Fruit fly (Drosophila melanogaster): ENCODE results near the gene Cyp6d5.

Gene Cyp6d5

dm6 chr3R:14028873-14029369 is at the start of gene Cyp6d5:
TSS of gene Cyp6d5 (plus strand) at chr3R:14029228.
- TF ChIP-seq h (optimal IDR thresholded peaks at IDR 0.05) (no peak), ttk (optimal IDR thresholded peaks at IDR 0.05) (no peak), Myc (optimal IDR thresholded peaks at IDR 0.05) (no peak), insv (optimal IDR thresholded peaks at IDR 0.05) (no peak), Sin3A (optimal IDR thresholded peaks at IDR 0.05) (no peak)

dm6 chr3R:13980956-13981355 is 48.1 kb upstream of the Cyp6d5 start:
- no peak for TF ChIP-seq psq (optimal IDR thresholded peaks at IDR 0.05)
- no peak for TF ChIP-seq ttk (optimal IDR thresholded peaks at IDR 0.05)
- no peak for TF ChIP-seq Myc (optimal IDR thresholded peaks at IDR 0.05)
- TF ChIP-seq Sin3A (optimal IDR thresholded peaks at IDR 0.05): no peak
- no peak for TF ChIP-seq h (optimal IDR thresholded peaks at IDR 0.05)
- no peak for TF ChIP-seq insv (optimal IDR thresholded peaks at IDR 0.05)

dm6 chr3R:13981584-13981983 is 47.4 kb upstream of the Cyp6d5 start:
- TF ChIP-seq Sin3A (optimal IDR thresholded peaks at IDR 0.05) (no peak), insv (optimal IDR thresholded peaks at IDR 0.05) (no peak), h (optimal IDR thresholded peaks at IDR 0.05) (no peak), psq (optimal IDR thresholded peaks at IDR 0.05) (no peak), ttk (optimal IDR thresholded peaks at IDR 0.05) (no peak), Myc (optimal IDR thresholded peaks at IDR 0.05) (no peak)

dm6 chr3R:13982298-13982846 is 46.7 kb upstream of the Cyp6d5 start:
- TF ChIP-seq insv (optimal IDR thresholded peaks at IDR 0.05) (no peak), h (optimal IDR thresholded peaks at IDR 0.05) (no peak), Myc (optimal IDR thresholded peaks at IDR 0.05) (no peak), ttk (optimal IDR thresholded peaks at IDR 0.05) (no peak), psq (optimal IDR thresholded peaks at IDR 0.05) (no peak), Sin3A (optimal IDR thresholded peaks at IDR 0.05) (no peak)

- no peak for TF ChIP-seq insv (optimal IDR thresholded peaks at IDR 0.05)
- no peak for TF ChIP-seq ttk (optimal IDR thresholded peaks at IDR 0.05)
- no peak for TF ChIP-seq Myc (optimal IDR thresholded peaks at IDR 0.05)
- no peak for TF ChIP-seq h (optimal IDR thresholded peaks at IDR 0.05)
- TF ChIP-seq psq (optimal IDR thresholded peaks at IDR 0.05): no peak
- no peak for TF ChIP-seq Sin3A (optimal IDR thresholded peaks at IDR 0.05)
Observed at dm6 chr3R:13983272-13984032, 45.6 kb upstream of the Cyp6d5 start.

dm6 chr3R:13984922-13985581 is 44.0 kb upstream of the Cyp6d5 start:
- TF ChIP-seq psq (optimal IDR thresholded peaks at IDR 0.05) (no peak), Myc (optimal IDR thresholded peaks at IDR 0.05) (no peak), h (optimal IDR thresholded peaks at IDR 0.05) (no peak), Sin3A (optimal IDR thresholded peaks at IDR 0.05) (no peak), insv (optimal IDR thresholded peaks at IDR 0.05) (no peak), ttk (optimal IDR thresholded peaks at IDR 0.05) (no peak)

dm6 chr3R:13986648-13987047 is 42.4 kb upstream of the Cyp6d5 start:
- TF ChIP-seq psq (optimal IDR thresholded peaks at IDR 0.05): no peak
- no peak for TF ChIP-seq Sin3A (optimal IDR thresholded peaks at IDR 0.05)
- TF ChIP-seq ttk (optimal IDR thresholded peaks at IDR 0.05): no peak
- no peak for TF ChIP-seq insv (optimal IDR thresholded peaks at IDR 0.05)
- TF ChIP-seq Myc (optimal IDR thresholded peaks at IDR 0.05): no peak

dm6 chr3R:13988923-13989436 is 40.0 kb upstream of the Cyp6d5 start:
- TF ChIP-seq Sin3A (optimal IDR thresholded peaks at IDR 0.05) (no peak), h (optimal IDR thresholded peaks at IDR 0.05) (no peak), Myc (optimal IDR thresholded peaks at IDR 0.05) (no peak), ttk (optimal IDR thresholded peaks at IDR 0.05) (no peak), insv (optimal IDR thresholded peaks at IDR 0.05) (no peak), psq (optimal IDR thresholded peaks at IDR 0.05) (no peak)

dm6 chr3R:13989453-13989852 is 39.6 kb upstream of the Cyp6d5 start:
- TF ChIP-seq Myc (optimal IDR thresholded peaks at IDR 0.05) (no peak), ttk (optimal IDR thresholded peaks at IDR 0.05) (no peak), insv (optimal IDR thresholded peaks at IDR 0.05) (no peak), Sin3A (optimal IDR thresholded peaks at IDR 0.05) (no peak)

- no peak for TF ChIP-seq Sin3A (optimal IDR thresholded peaks at IDR 0.05)
- TF ChIP-seq insv (optimal IDR thresholded peaks at IDR 0.05): no peak
- no peak for TF ChIP-seq h (optimal IDR thresholded peaks at IDR 0.05)
- TF ChIP-seq Myc (optimal IDR thresholded peaks at IDR 0.05): no peak
- TF ChIP-seq ttk (optimal IDR thresholded peaks at IDR 0.05): no peak
- no peak for TF ChIP-seq psq (optimal IDR thresholded peaks at IDR 0.05)
Observed at dm6 chr3R:13990109-13990508, 38.9 kb upstream of the Cyp6d5 start.

dm6 chr3R:13992126-13992535 is 36.9 kb upstream of the Cyp6d5 start:
- TF ChIP-seq h (optimal IDR thresholded peaks at IDR 0.05) (no peak), psq (optimal IDR thresholded peaks at IDR 0.05) (no peak), insv (optimal IDR thresholded peaks at IDR 0.05) (no peak), Sin3A (optimal IDR thresholded peaks at IDR 0.05) (no peak), Myc (optimal IDR thresholded peaks at IDR 0.05) (no peak), ttk (optimal IDR thresholded peaks at IDR 0.05) (no peak)

- TF ChIP-seq ttk (optimal IDR thresholded peaks at IDR 0.05) (no peak), psq (optimal IDR thresholded peaks at IDR 0.05) (no peak), insv (optimal IDR thresholded peaks at IDR 0.05) (no peak), h (optimal IDR thresholded peaks at IDR 0.05) (no peak), Sin3A (optimal IDR thresholded peaks at IDR 0.05) (no peak), Myc (optimal IDR thresholded peaks at IDR 0.05) (no peak)
Observed at dm6 chr3R:13995426-13995825, 33.6 kb upstream of the Cyp6d5 start.
